Worm (Caenorhabditis elegans): Measurements from ENCODE around the gene meg-2.

The meg-2 gene

DNA sequence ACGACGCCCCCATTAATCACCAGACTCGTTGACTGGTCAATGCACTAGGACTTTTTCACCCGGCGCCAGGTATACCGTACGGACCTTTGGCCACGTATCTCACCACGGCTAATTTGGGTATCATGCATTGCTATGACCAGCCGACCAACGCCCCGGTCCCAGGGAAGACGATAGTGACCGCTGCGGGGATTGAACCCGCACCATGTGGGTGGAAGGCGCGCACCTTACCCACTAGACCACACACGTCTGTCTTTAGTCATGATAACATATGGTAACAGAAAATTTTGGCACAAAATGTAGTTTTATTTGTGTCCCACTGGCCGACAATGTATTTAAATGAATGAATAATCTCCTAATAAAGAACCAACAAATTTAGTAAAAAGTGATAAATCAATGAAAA lies 39.7 kb downstream of the meg-2 start:
- TF ChIP-seq egl-44 (GFP tag; IDR thresholded peaks at IDR 0.05) (0 out of 2 replicates have a peak, but pooled peaks have one; percentile 23), mel-28 (tag; optimal IDR thresholded peaks at IDR 0.05; ENCODE audit: borderline replicate concordance) (no peak), ztf-28 (GFP tag; IDR thresholded peaks at IDR 0.05) (0 out of 2 replicates have a peak, but pooled peaks have one; percentile 27), sptf-2 (GFP tag; optimal IDR thresholded peaks at IDR 0.05) (peak; percentile 12), rcor-1 (GFP tag; IDR thresholded peaks at IDR 0.05) (0 out of 2 replicates have a peak, but pooled peaks have one; percentile 41), madf-3 (GFP tag; IDR thresholded peaks at IDR 0.05) (no peak), rpc-1 (optimal IDR thresholded peaks at IDR 0.05) (peak; percentile 22), rpc-1 (tag; optimal IDR thresholded peaks at IDR 0.05) (peak; percentile 55), aptf-2 (GFP tag; conservative IDR thresholded peaks at IDR 0.05) (0 out of 2 replicates have a peak, but pooled peaks have one; percentile 19), lin-26 (GFP tag; IDR thresholded peaks at IDR 0.05) (peak; percentile 53; the same call in 1 of the 2 replicates), hmg-20 (GFP tag; IDR thresholded peaks at IDR 0.05) (0 out of 2 replicates have a peak, but pooled peaks have one; percentile 17), B0261.1 (tag; optimal IDR thresholded peaks at IDR 0.05) (peak; percentile 2), ccch-3 (GFP tag; optimal IDR thresholded peaks at IDR 0.05) (no peak)

ce11 chrX:13885131-13885530 lies 40.8 kb downstream of the meg-2 start:
- TF ChIP-seq unc-62 (GFP tag; optimal IDR thresholded peaks at IDR 0.05) (no peak), nhr-80 (tag; optimal IDR thresholded peaks at IDR 0.05) (peak; percentile 75)

- TF ChIP-seq hlh-12 (tag; optimal IDR thresholded peaks at IDR 0.05) (no peak), nhr-80 (tag; optimal IDR thresholded peaks at IDR 0.05) (peak; percentile 36)
Measured at ce11 chrX:13884157-13884556, 41.8 kb downstream of the meg-2 start.

ce11 chrX:13882639-13883038 lies 43.3 kb downstream of the meg-2 start, which contains the start of gene hlb-1:
hlb-1 (minus strand) TSS chrX:13882739.
- TF ChIP-seq unc-62 (GFP tag; optimal IDR thresholded peaks at IDR 0.05) (no peak), nfya-2 (GFP tag; IDR thresholded peaks at IDR 0.05) (no peak), nhr-90 (tag; optimal IDR thresholded peaks at IDR 0.05) (no peak), ztf-18 (tag; optimal IDR thresholded peaks at IDR 0.05) (no peak), dpl-1 (GFP tag; optimal IDR thresholded peaks at IDR 0.05) (no peak), lin-35 (GFP tag; optimal IDR thresholded peaks at IDR 0.05) (no peak), snpc-1.1 (tag; optimal IDR thresholded peaks at IDR 0.05; ENCODE audit: insufficient read depth) (no peak), attf-5 (GFP tag; optimal IDR thresholded peaks at IDR 0.05) (no peak), attf-6 (GFP tag; IDR thresholded peaks at IDR 0.05) (no peak)

DNA sequence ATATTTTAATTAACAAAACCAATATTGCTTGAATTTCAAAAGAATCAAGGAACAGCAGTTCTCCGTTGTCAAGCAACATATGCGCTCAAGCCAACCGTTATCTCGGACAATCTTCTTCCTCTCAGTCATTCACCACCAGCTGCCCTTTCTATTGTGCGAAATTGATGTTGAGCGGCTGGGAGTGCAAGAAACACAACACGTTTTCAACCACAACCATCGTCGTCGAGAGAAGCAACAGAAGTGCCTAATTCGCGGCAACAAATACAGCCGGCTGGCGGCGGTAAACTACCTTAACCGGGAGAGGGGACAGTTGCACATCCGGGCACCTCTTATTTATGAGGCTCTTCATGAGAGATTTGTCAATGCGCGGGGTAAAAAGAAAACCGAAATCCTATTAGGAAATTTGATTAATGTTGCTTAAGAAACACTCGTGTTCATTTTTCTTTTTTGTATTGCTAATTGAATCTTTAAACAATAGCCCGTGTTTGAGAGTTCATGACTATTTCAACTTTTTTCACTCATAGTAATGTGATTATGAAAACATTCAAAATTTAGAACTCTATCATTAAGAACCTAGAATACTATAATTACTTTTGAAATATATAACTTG lies 44.1 kb downstream of the meg-2 start:
- no peak for TF ChIP-seq Y95B8A.8 (GFP tag; IDR thresholded peaks at IDR 0.05)
- no peak for TF ChIP-seq T07F8.4 (tag; optimal IDR thresholded peaks at IDR 0.05)
- no peak for TF ChIP-seq unc-62 (GFP tag; optimal IDR thresholded peaks at IDR 0.05)
- TF ChIP-seq attf-5 (GFP tag; optimal IDR thresholded peaks at IDR 0.05) = no peak
- no peak for TF ChIP-seq F57C9.4 (tag; optimal IDR thresholded peaks at IDR 0.05)
- TF ChIP-seq B0261.1 (tag; optimal IDR thresholded peaks at IDR 0.05) = no peak
- no peak for TF ChIP-seq atf-7 (tag; optimal IDR thresholded peaks at IDR 0.05)
- no peak for TF ChIP-seq C17E4.6 (GFP tag; IDR thresholded peaks at IDR 0.05)
- no peak for TF ChIP-seq mel-28 (tag; optimal IDR thresholded peaks at IDR 0.05; ENCODE audit: borderline replicate concordance)
- no peak for TF ChIP-seq nfyb-1 (GFP tag; IDR thresholded peaks at IDR 0.05)
- TF ChIP-seq snpc-1.3 (tag; optimal IDR thresholded peaks at IDR 0.05; ENCODE audit: insufficient read depth) = no peak
- no peak for TF ChIP-seq dpl-1 (GFP tag; optimal IDR thresholded peaks at IDR 0.05)
- no peak for TF ChIP-seq mxl-1 (tag; optimal IDR thresholded peaks at IDR 0.05)
- no peak for TF ChIP-seq lin-35 (GFP tag; optimal IDR thresholded peaks at IDR 0.05)
- no peak for TF ChIP-seq dpff-1 (tag; optimal IDR thresholded peaks at IDR 0.05)
- no peak for TF ChIP-seq nhr-27 (tag; optimal IDR thresholded peaks at IDR 0.05)
- no peak for TF ChIP-seq F10E7.11 (tag; optimal IDR thresholded peaks at IDR 0.05)
- no peak for TF ChIP-seq ztf-22 (GFP tag; optimal IDR thresholded peaks at IDR 0.05)

Data from whole organism, young adult.